Fruit fly (Drosophila melanogaster) whole organism, prepupa: ENCODE results near the gene CG6980.
A peak's percentile ranks its signal among the peaks of the same experiment; 100 is the strongest.

Source experiments
- CG10631 ChIP-seq: fragments of 200-800 bp; sonication (Bioruptor generic); optimal IDR thresholded peaks from 2 replicates; lab custom pipeline; 2016; ENCODE audit warnings: missing biosample characterization, missing genetic modification characterization
- CG11294 ChIP-seq: fragments of 200-800 bp; sonication (Bioruptor generic); IDR thresholded peaks from 2 replicates; pipeline ENCODE4 v1.3.6; 2022; ENCODE audit warnings: missing biosample characterization, missing genetic modification characterization
- CG11762 ChIP-seq: fragments of 200-800 bp; sonication (Bioruptor generic); optimal IDR thresholded peaks from 3 replicates; lab custom pipeline; 2016; ENCODE audit warnings: missing biosample characterization, missing genetic modification characterization; ENCODE audit not compliant: insufficient read depth
- CG11902 ChIP-seq: fragments of 200-800 bp; sonication (Bioruptor generic); optimal IDR thresholded peaks from 3 replicates; lab custom pipeline; 2016; ENCODE audit warnings: missing biosample characterization, missing genetic modification characterization
- CG15336 ChIP-seq: fragments of 200-800 bp; sonication (Bioruptor generic); IDR thresholded peaks from 2 replicates; pipeline ENCODE4 v1.3.6; 2022; ENCODE audit warnings: missing biosample characterization, missing genetic modification characterization
- CG16779 ChIP-seq: fragments of 200-800 bp; sonication (Bioruptor generic); optimal IDR thresholded peaks from 3 replicates; lab custom pipeline; 2017; ENCODE audit warnings: missing biosample characterization, mild to moderate bottlenecking, missing genetic modification characterization
- CG34406 ChIP-seq: fragments of 200-800 bp; sonication (Bioruptor generic); optimal IDR thresholded peaks from 3 replicates; lab custom pipeline; 2016; ENCODE audit warnings: missing biosample characterization, missing genetic modification characterization
- CG6276 ChIP-seq: fragments of 200-800 bp; sonication (Bioruptor generic); optimal IDR thresholded peaks from 2 replicates; lab custom pipeline; 2017; ENCODE audit warnings: missing biosample characterization, mild to moderate bottlenecking, missing genetic modification characterization
- CG6808 ChIP-seq: fragments of 200-800 bp; sonication (Bioruptor generic); optimal IDR thresholded peaks from 3 replicates; lab custom pipeline; 2017; ENCODE audit warnings: missing biosample characterization, missing genetic modification characterization, mild to moderate bottlenecking, moderate library complexity, missing genetic modification reagents
- CG6854 ChIP-seq: fragments of 200-800 bp; sonication (Bioruptor generic); optimal IDR thresholded peaks from 2 replicates; lab custom pipeline; 2017; ENCODE audit warnings: missing biosample characterization, mild to moderate bottlenecking, missing genetic modification characterization
- CG8319 ChIP-seq: fragments of 200-800 bp; sonication (Bioruptor generic); optimal IDR thresholded peaks from 3 replicates; lab custom pipeline; 2016; ENCODE audit warnings: missing biosample characterization, missing genetic modification characterization
- CG8632 ChIP-seq: fragments of 200-800 bp; sonication (Bioruptor generic); optimal IDR thresholded peaks from 3 replicates; lab custom pipeline; 2016; ENCODE audit warnings: missing biosample characterization, missing genetic modification characterization
- Eip75B ChIP-seq: fragments of 200-800 bp; sonication (Bioruptor generic); optimal IDR thresholded peaks from 3 replicates; lab custom pipeline; 2016; ENCODE audit warnings: missing biosample characterization, missing genetic modification characterization
- Eip78C ChIP-seq: fragments of 200-800 bp; sonication (Bioruptor generic); peaks from one replicate; lab custom pipeline; 2016; ENCODE audit warnings: missing biosample characterization, missing genetic modification characterization
- Eip93F ChIP-seq: fragments of 200-800 bp; sonication (Bioruptor generic); optimal IDR thresholded peaks from 2 replicates; lab custom pipeline; 2016; ENCODE audit warnings: missing biosample characterization, mild to moderate bottlenecking, missing genetic modification characterization
- Ets21C ChIP-seq: fragments of 200-800 bp; sonication (Bioruptor generic); optimal IDR thresholded peaks from 3 replicates; lab custom pipeline; 2016; ENCODE audit warnings: missing biosample characterization, missing genetic modification characterization
- Ets96B ChIP-seq: fragments of 200-800 bp; optimal IDR thresholded peaks from 2 replicates; lab custom pipeline; 2019; ENCODE audit warnings: missing biosample characterization, mild to moderate bottlenecking, missing genetic modification characterization, moderate library complexity
- Hr39 ChIP-seq: fragments of 200-800 bp; sonication (Bioruptor generic); optimal IDR thresholded peaks from 2 replicates; lab custom pipeline; 2016; ENCODE audit warnings: missing biosample characterization, missing genetic modification characterization
- Hr4 ChIP-seq: fragments of 200-800 bp; sonication (Bioruptor generic); optimal IDR thresholded peaks from 3 replicates; lab custom pipeline; 2016; ENCODE audit warnings: missing biosample characterization, missing genetic modification characterization
- Lpt ChIP-seq: fragments of 200-800 bp; sonication (Bioruptor generic); optimal IDR thresholded peaks from 3 replicates; lab custom pipeline; 2016; ENCODE audit warnings: missing biosample characterization, missing genetic modification characterization
- OdsH ChIP-seq: fragments of 200-800 bp; sonication (Bioruptor generic); optimal IDR thresholded peaks from 3 replicates; lab custom pipeline; 2016; ENCODE audit warnings: missing biosample characterization, missing genetic modification characterization
- Smox ChIP-seq: fragments of 200-800 bp; sonication (Bioruptor generic); optimal IDR thresholded peaks from 3 replicates; lab custom pipeline; 2016; ENCODE audit warnings: missing biosample characterization, missing genetic modification characterization
- Sox14 ChIP-seq: fragments of 200-800 bp; sonication (Bioruptor generic); optimal IDR thresholded peaks from 3 replicates; lab custom pipeline; 2016; ENCODE audit warnings: missing biosample characterization, missing genetic modification characterization
- Sox15 ChIP-seq: fragments of 200-800 bp; sonication (Bioruptor generic); optimal IDR thresholded peaks from 3 replicates; lab custom pipeline; 2016; ENCODE audit warnings: missing biosample characterization, missing genetic modification characterization
- acj6 ChIP-seq: fragments of 200-800 bp; sonication (Bioruptor generic); optimal IDR thresholded peaks from 3 replicates; lab custom pipeline; 2016; ENCODE audit warnings: missing biosample characterization, missing genetic modification characterization
- dsx ChIP-seq: fragments of 200-800 bp; optimal IDR thresholded peaks from 3 replicates; lab custom pipeline; 2019; ENCODE audit warnings: missing biosample characterization, mild to moderate bottlenecking, missing genetic modification characterization, moderate library complexity; ENCODE audit not compliant: poor library complexity, severe bottlenecking
- fd59A ChIP-seq: fragments of 200-800 bp; sonication (Bioruptor generic); optimal IDR thresholded peaks from 2 replicates; lab custom pipeline; 2017; ENCODE audit warnings: missing biosample characterization, mild to moderate bottlenecking, missing genetic modification characterization, missing genetic modification reagents
- fkh ChIP-seq: fragments of 200-800 bp; sonication (Bioruptor generic); optimal IDR thresholded peaks from 3 replicates; lab custom pipeline; 2017; ENCODE audit warnings: missing biosample characterization, mild to moderate bottlenecking, missing genetic modification characterization, moderate library complexity
- lz ChIP-seq: fragments of 200-800 bp; sonication (Bioruptor generic); optimal IDR thresholded peaks from 3 replicates; lab custom pipeline; 2016; ENCODE audit warnings: missing biosample characterization, missing genetic modification characterization
- net ChIP-seq: fragments of 200-800 bp; sonication (Bioruptor generic); optimal IDR thresholded peaks from 3 replicates; lab custom pipeline; 2016; ENCODE audit warnings: missing biosample characterization, missing genetic modification characterization
- pdm3 ChIP-seq: fragments of 200-800 bp; sonication (Bioruptor generic); optimal IDR thresholded peaks from 3 replicates; lab custom pipeline; 2016; ENCODE audit warnings: missing biosample characterization, missing genetic modification characterization
- salr ChIP-seq, 2 experiments: fragments of 200-800 bp; sonication (Bioruptor generic); optimal IDR thresholded peaks; 3 replicates each; lab custom pipeline; 2016 to 2018; ENCODE audit warnings: missing biosample characterization in 2 of 2, missing genetic modification characterization in 2 of 2, mild to moderate bottlenecking in 1 of 2
- svp ChIP-seq: fragments of 200-800 bp; sonication (Bioruptor generic); peaks from one replicate; lab custom pipeline; 2016; ENCODE audit warnings: missing biosample characterization, missing genetic modification characterization
- topi ChIP-seq: fragments of 200-800 bp; sonication (Bioruptor generic); optimal IDR thresholded peaks from 3 replicates; lab custom pipeline; 2016; ENCODE audit warnings: missing biosample characterization, missing genetic modification characterization

CG6980 gene

dm6 chr3R:24825548-24825947 is 18.1 kb downstream of the CG6980 start, which contains the start of gene niki:
TSS of gene niki (minus strand) at chr3R:24825648.
- TF ChIP-seq Eip78C = no peak
- no peak for TF ChIP-seq fd59A (GFP tag; lab: Kevin White, UChicago)

- peak; percentile 57 for TF ChIP-seq svp (GFP tag; lab: Kevin White, UChicago)
- TF ChIP-seq fkh = no peak
Observed at dm6 chr3R:24828234-24828633, 20.8 kb downstream of the CG6980 start, which contains the start of gene RabX4. TSS of gene RabX4 (minus strand) at chr3R:24828409.

dm6 chr3R:24829887-24830351 is 22.5 kb downstream of the CG6980 start, which contains the start of the genes Kaz and CG43273:
TSS of gene Kaz (minus strand) at chr3R:24829959.
TSS of gene CG43273 (plus strand) at chr3R:24830301.
- TF ChIP-seq Sox15 (GFP tag; lab: Kevin White, UChicago) (peak; percentile 24), fkh (no peak), svp (GFP tag; lab: Kevin White, UChicago) (peak; percentile 68), CG11902 (peak; percentile 19), CG11762 (no peak), lz (peak; percentile 60), Ets21C (GFP tag; lab: Kevin White, UChicago) (peak; percentile 36), pdm3 (GFP tag; lab: Kevin White, UChicago) (no peak), Lpt (no peak), CG8632 (GFP tag; lab: Kevin White, UChicago) (peak; percentile 4), CG15336 (GFP tag; lab: Robert Waterston, UW) (no peak), Smox (GFP tag; lab: Kevin White, UChicago) (peak; percentile 61), Sox14 (GFP tag; lab: Kevin White, UChicago) (peak; percentile 74), CG10631 (GFP tag; lab: Kevin White, UChicago) (peak; percentile 66), CG6808 (GFP tag; lab: Kevin White, UChicago) (no peak), fd59A (GFP tag; lab: Kevin White, UChicago) (peak; percentile 6), Hr39 (GFP tag; lab: Kevin White, UChicago) (peak; percentile 26), Hr4 (GFP tag; lab: Kevin White, UChicago) (peak; percentile 67), CG34406 (peak; percentile 35), acj6 (GFP tag; lab: Kevin White, UChicago) (peak; percentile 64), topi (GFP tag; lab: Kevin White, UChicago) (peak; percentile 30), Eip78C (peak; percentile 89), CG11294 (no peak), OdsH (no peak)

- TF ChIP-seq CG6854 (no peak), salr (GFP tag; optimal IDR thresholded peaks at IDR 0.05; lab: Kevin White, UChicago) (no peak), Eip93F (no peak), net (no peak), acj6 (GFP tag; lab: Kevin White, UChicago) (no peak), Ets96B (tag; lab: Kevin White, UChicago) (no peak), Lpt (no peak), CG6276 (GFP tag; lab: Kevin White, UChicago) (no peak), CG8319 (GFP tag; lab: Kevin White, UChicago) (no peak), CG11294 (no peak), Eip75B (GFP tag; lab: Kevin White, UChicago) (no peak)
- TF ChIP-seq, all 60 proteins: peak for 0
Observed at dm6 chr3R:24833652-24834051, 26.2 kb downstream of the CG6980 start, which contains the start of gene sosie. TSS of gene sosie (plus strand) at chr3R:24833952.

- TF ChIP-seq svp (GFP tag; lab: Kevin White, UChicago) (no peak), OdsH (no peak), dsx (no peak), Sox15 (GFP tag; lab: Kevin White, UChicago) (no peak), CG16779 (no peak), CG10631 (GFP tag; lab: Kevin White, UChicago) (no peak)
Observed at dm6 chr3R:24841063-24841462, 33.6 kb downstream of the CG6980 start, which contains the start of gene CG33658. TSS of gene CG33658 (minus strand) at chr3R:24841163.
